Fruit fly (Drosophila melanogaster) whole organism, embryonic: Measurements from ENCODE around the gene Muc30E.

Experiments used
- CG10209 ChIP-seq: fragments of 200-800 bp; sonication (Bioruptor generic); optimal IDR thresholded peaks from 3 replicates; lab custom pipeline; 2017; ENCODE audit warnings: missing biosample characterization, mild to moderate bottlenecking, missing genetic modification characterization, missing genetic modification reagents
- CG13287 ChIP-seq: fragments of 200-800 bp; sonication (Bioruptor generic); IDR thresholded peaks from 2 replicates; pipeline ENCODE4 v1.3.6; 2022; ENCODE audit warnings: missing biosample characterization, missing genetic modification characterization; ENCODE audit not compliant: partially characterized antibody
- CG13424 ChIP-seq: fragments of 200-800 bp; sonication (Bioruptor generic); optimal IDR thresholded peaks from 2 replicates; lab custom pipeline; 2019; ENCODE audit warnings: missing biosample characterization, mild to moderate bottlenecking, missing genetic modification characterization, moderate library complexity
- CG13624 ChIP-seq: fragments of 200-800 bp; sonication (Bioruptor generic); optimal IDR thresholded peaks from 2 replicates; lab custom pipeline; 2016; ENCODE audit warnings: missing biosample characterization, missing genetic modification characterization
- CG14441 ChIP-seq: fragments of 200-800 bp; sonication (Bioruptor generic); IDR thresholded peaks from 2 replicates; pipeline ENCODE4 v1.3.6; 2022; ENCODE audit warnings: missing biosample characterization, missing genetic modification characterization
- CG1603 ChIP-seq: fragments of 200-800 bp; sonication (Bioruptor generic); optimal IDR thresholded peaks from 2 replicates; lab custom pipeline; 2019; ENCODE audit warnings: missing biosample characterization, mild to moderate bottlenecking, missing genetic modification characterization, moderate library complexity
- CG17328 ChIP-seq: fragments of 200-800 bp; sonication (Bioruptor generic); IDR thresholded peaks from 2 replicates; pipeline ENCODE4 v1.3.6; 2022; ENCODE audit warnings: missing biosample characterization, missing genetic modification characterization
- CG17361 ChIP-seq: fragments of 200-800 bp; sonication (Bioruptor generic); IDR thresholded peaks from 3 replicates; pipeline ENCODE4 v1.3.6; 2022; ENCODE audit warnings: missing biosample characterization, missing genetic modification characterization
- CG17385 ChIP-seq: fragments of 200-800 bp; sonication (Bioruptor generic); optimal IDR thresholded peaks from 3 replicates; lab custom pipeline; 2018; ENCODE audit warnings: missing biosample characterization, mild to moderate bottlenecking, missing genetic modification characterization
- CG18262 ChIP-seq: fragments of 200-800 bp; optimal IDR thresholded peaks from 3 replicates; lab custom pipeline; 2019; ENCODE audit warnings: missing biosample characterization, mild to moderate bottlenecking, missing genetic modification characterization, moderate library complexity
- CG31441 ChIP-seq: fragments of 200-800 bp; sonication (Bioruptor generic); IDR thresholded peaks from 2 replicates; pipeline ENCODE4 v1.3.6; 2022; ENCODE audit warnings: missing biosample characterization, missing genetic modification characterization
- CG34224 ChIP-seq: fragments of 200-800 bp; sonication (Bioruptor generic); IDR thresholded peaks from 3 replicates; pipeline ENCODE4 v1.3.6; 2022; ENCODE audit warnings: missing biosample characterization, missing genetic modification characterization; ENCODE audit not compliant: partially characterized antibody
- CG4328 ChIP-seq: fragments of 200-800 bp; sonication (Bioruptor generic); optimal IDR thresholded peaks from 3 replicates; lab custom pipeline; 2017; ENCODE audit warnings: missing biosample characterization, missing genetic modification reagents, missing genetic modification characterization
- CG4617 ChIP-seq: fragments of 200-800 bp; sonication (Bioruptor generic); optimal IDR thresholded peaks from 3 replicates; lab custom pipeline; 2016; ENCODE audit warnings: missing biosample characterization, missing genetic modification characterization, borderline replicate concordance
- CG6689 ChIP-seq: fragments of 200-800 bp; sonication (Bioruptor generic); IDR thresholded peaks from 2 replicates; pipeline ENCODE4 v1.3.6; 2022; ENCODE audit warnings: missing biosample characterization, missing genetic modification characterization
- CG7357 ChIP-seq: fragments of 200-800 bp; sonication (Bioruptor generic); IDR thresholded peaks from 3 replicates; pipeline ENCODE4 v1.3.6; 2022; ENCODE audit warnings: missing biosample characterization, missing genetic modification characterization
- CG8290 ChIP-seq, 3 experiments: fragments of 200-800 bp; sonication (Bioruptor generic); optimal IDR thresholded peaks; 2 replicates each; lab custom pipeline; 2016 to 2019; ENCODE audit warnings: missing biosample characterization in 3 of 3, missing genetic modification characterization in 3 of 3, mild to moderate bottlenecking in 2 of 3, moderate library complexity in 1 of 3
- CG8478 ChIP-seq: fragments of >200 bp; optimal IDR thresholded peaks from 2 replicates; lab custom pipeline; 2018
- CG8765 ChIP-seq: fragments of 200-800 bp; sonication (Bioruptor generic); IDR thresholded peaks from 2 replicates; pipeline ENCODE4 v1.3.6; 2022; ENCODE audit warnings: missing biosample characterization, missing genetic modification characterization
- CG9609 ChIP-seq: fragments of 200-800 bp; sonication (Bioruptor generic); optimal IDR thresholded peaks from 3 replicates; lab custom pipeline; 2016; ENCODE audit warnings: missing biosample characterization, missing genetic modification characterization
- CG9876 ChIP-seq: fragments of 200-800 bp; sonication (Bioruptor generic); optimal IDR thresholded peaks from 2 replicates; lab custom pipeline; 2016; ENCODE audit warnings: missing biosample characterization, missing genetic modification characterization
- Dek ChIP-seq: fragments of 200-800 bp; sonication (Bioruptor generic); optimal IDR thresholded peaks from 3 replicates; lab custom pipeline; 2019; ENCODE audit warnings: missing biosample characterization, mild to moderate bottlenecking, missing genetic modification characterization, moderate library complexity
- Dip2 ChIP-seq: fragments of 200-800 bp; sonication (Bioruptor generic); IDR thresholded peaks from 2 replicates; pipeline ENCODE4 v1.3.6; 2022; ENCODE audit warnings: missing biosample characterization, missing genetic modification characterization
- Dll ChIP-seq: fragments of 200-800 bp; sonication (Bioruptor generic); IDR thresholded peaks from 4 replicates; pipeline ENCODE4 v1.3.6; 2022; ENCODE audit warnings: missing biosample characterization, missing genetic modification characterization; ENCODE audit not compliant: partially characterized antibody
- Fer1 ChIP-seq: fragments of 200-800 bp; sonication (Bioruptor generic); optimal IDR thresholded peaks from 2 replicates; lab custom pipeline; 2017; ENCODE audit warnings: missing biosample characterization, mild to moderate bottlenecking, missing genetic modification characterization
- Hmr ChIP-seq: fragments of 200-800 bp; sonication (Bioruptor generic); optimal IDR thresholded peaks from 3 replicates; lab custom pipeline; 2017; ENCODE audit warnings: mild to moderate bottlenecking, missing biosample characterization, missing genetic modification reagents, missing genetic modification characterization
- MESR4 ChIP-seq: fragments of 200-800 bp; sonication (Bioruptor generic); optimal IDR thresholded peaks from 2 replicates; lab custom pipeline; 2018; ENCODE audit warnings: missing biosample characterization, mild to moderate bottlenecking, missing genetic modification characterization, moderate library complexity
- Mrtf ChIP-seq: fragments of 200-800 bp; sonication (Bioruptor generic); IDR thresholded peaks from 3 replicates; pipeline ENCODE4 v1.3.6; 2022; ENCODE audit warnings: missing biosample characterization, missing genetic modification characterization
- NFAT ChIP-seq: fragments of 200-800 bp; sonication (Bioruptor generic); IDR thresholded peaks from 2 replicates; pipeline ENCODE4 v1.3.6; 2022; ENCODE audit warnings: missing biosample characterization, missing genetic modification characterization
- Nf-YA ChIP-seq: fragments of 200-800 bp; sonication (Bioruptor generic); IDR thresholded peaks from 2 replicates; pipeline ENCODE4 v1.3.6; 2022; ENCODE audit warnings: missing biosample characterization, missing genetic modification characterization
- Oaz ChIP-seq: fragments of 200-800 bp; sonication (Bioruptor generic); IDR thresholded peaks from 2 replicates; pipeline ENCODE4 v1.3.6; 2022; ENCODE audit warnings: missing biosample characterization, missing genetic modification characterization
- Optix ChIP-seq: fragments of 200-800 bp; sonication (Bioruptor generic); IDR thresholded peaks from 3 replicates; pipeline ENCODE4 v1.3.6; 2022; ENCODE audit warnings: missing biosample characterization, missing genetic modification characterization
- Rfx ChIP-seq: fragments of 200-800 bp; sonication (Bioruptor generic); IDR thresholded peaks from 2 replicates; pipeline ENCODE4 v1.3.6; 2022; ENCODE audit warnings: missing biosample characterization, missing genetic modification characterization
- Sry-β ChIP-seq: fragments of 200-800 bp; sonication (Bioruptor generic); optimal IDR thresholded peaks from 2 replicates; lab custom pipeline; 2018; ENCODE audit warnings: missing biosample characterization, mild to moderate bottlenecking, missing genetic modification characterization, moderate library complexity
- Stat92E ChIP-seq, 3 experiments: fragments of >200 bp in 2 of 3; fragments of 200-800 bp in 1 of 3; sonication (Bioruptor generic) in 1 of 3; optimal IDR thresholded peaks; 2 replicates each; lab custom pipeline; 2017 to 2019; ENCODE audit warnings: missing biosample characterization in 3 of 3, missing genetic modification characterization in 3 of 3, mild to moderate bottlenecking in 1 of 3, moderate library complexity in 1 of 3
- Usf ChIP-seq: fragments of 200-800 bp; sonication (Bioruptor generic); optimal IDR thresholded peaks from 2 replicates; lab custom pipeline; 2017; ENCODE audit warnings: missing genotype, missing biosample characterization, missing genetic modification characterization
- bigmax ChIP-seq: fragments of 200-800 bp; sonication (Bioruptor generic); optimal IDR thresholded peaks from 2 replicates; lab custom pipeline; 2018; ENCODE audit warnings: missing biosample characterization, mild to moderate bottlenecking, missing genetic modification characterization
- caup ChIP-seq: fragments of 200-800 bp; sonication (Bioruptor generic); optimal IDR thresholded peaks from 3 replicates; lab custom pipeline; 2017; ENCODE audit warnings: missing biosample characterization, mild to moderate bottlenecking, missing genetic modification characterization, moderate library complexity; ENCODE audit not compliant: severe bottlenecking
- esg ChIP-seq: fragments of 200-800 bp; sonication (Bioruptor generic); conservative IDR thresholded peaks from 2 replicates; pipeline ENCODE4 v1.3.6; 2022; ENCODE audit warnings: missing biosample characterization, missing genetic modification characterization
- gsb ChIP-seq: fragments of 200-800 bp; sonication (Bioruptor generic); IDR thresholded peaks from 2 replicates; pipeline ENCODE4 v1.3.6; 2022; ENCODE audit warnings: missing biosample characterization, missing genetic modification characterization
- ham ChIP-seq: fragments of 200-800 bp; sonication (Bioruptor generic); IDR thresholded peaks from 2 replicates; pipeline ENCODE4 v1.3.6; 2022; ENCODE audit warnings: missing biosample characterization, missing genetic modification characterization
- hb ChIP-seq: fragments of 200-800 bp; sonication (Bioruptor generic); IDR thresholded peaks from 3 replicates; pipeline ENCODE4 v1.3.6; 2022; ENCODE audit warnings: missing biosample characterization, missing genetic modification characterization; ENCODE audit not compliant: partially characterized antibody
- jing ChIP-seq: fragments of 200-800 bp; sonication (Bioruptor generic); optimal IDR thresholded peaks from 2 replicates; lab custom pipeline; 2018; ENCODE audit warnings: missing biosample characterization, mild to moderate bottlenecking, missing genetic modification characterization
- mam ChIP-seq: fragments of 200-800 bp; sonication (Bioruptor generic); optimal IDR thresholded peaks from 3 replicates; lab custom pipeline; 2016; ENCODE audit warnings: missing biosample characterization, missing genetic modification characterization
- prd ChIP-seq, 3 experiments: fragments of >200 bp in 2 of 3; fragments of 200-800 bp in 1 of 3; sonication (Bioruptor generic) in 1 of 3; optimal IDR thresholded peaks in 2 of 3; IDR thresholded peaks in 1 of 3; 2 replicates in 2 of 3; 3 replicates in 1 of 3; pipeline versions ENCODE4 v1.3.6 to Lab custom; 2017 to 2022; ENCODE audit warnings: missing biosample characterization in 1 of 3, missing genetic modification characterization in 1 of 3
- sd ChIP-seq: fragments of 200-800 bp; sonication (Bioruptor generic); optimal IDR thresholded peaks from 3 replicates; lab custom pipeline; 2018; ENCODE audit warnings: missing biosample characterization, mild to moderate bottlenecking, missing genetic modification characterization, moderate library complexity
- sqz ChIP-seq: fragments of 200-800 bp; sonication (Bioruptor generic); optimal IDR thresholded peaks from 3 replicates; lab custom pipeline; 2018; ENCODE audit warnings: missing biosample characterization, mild to moderate bottlenecking, missing genetic modification characterization
- sug ChIP-seq: fragments of 200-800 bp; optimal IDR thresholded peaks from 2 replicates; lab custom pipeline; 2019; ENCODE audit warnings: missing biosample characterization, mild to moderate bottlenecking, missing genetic modification characterization, moderate library complexity
- vvl ChIP-seq: fragments of 200-800 bp; sonication (Bioruptor generic); IDR thresholded peaks from 2 replicates; pipeline ENCODE4 v1.3.6; 2022; ENCODE audit warnings: missing biosample characterization, missing genetic modification characterization
- zfh2 ChIP-seq: fragments of 200-800 bp; sonication (Bioruptor generic); optimal IDR thresholded peaks from 2 replicates; lab custom pipeline; 2016; ENCODE audit warnings: missing biosample characterization, missing genetic modification characterization

Gene Muc30E

DNA sequence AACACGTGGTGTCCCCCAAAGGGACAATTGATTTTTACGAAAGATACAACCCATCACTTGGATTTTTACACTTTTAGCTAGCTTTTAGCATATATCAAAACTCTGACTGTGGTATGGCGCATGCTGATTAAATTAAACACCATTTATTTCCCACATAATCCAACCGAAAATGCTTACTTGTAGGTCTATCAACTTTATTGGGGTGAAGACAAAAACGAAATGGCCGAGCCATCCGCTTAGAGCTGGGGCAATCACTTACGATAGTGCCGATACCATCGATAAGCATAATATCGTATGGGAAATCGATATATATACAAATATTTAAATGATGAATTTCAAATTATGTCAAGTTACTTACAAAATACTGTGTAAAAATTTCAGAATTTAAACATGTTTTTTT is 5.6 kb downstream of the Muc30E start, which contains the start of gene RpS2 (continued):
- peak; percentile 97 for TF ChIP-seq hb
- peak; percentile 19 for TF ChIP-seq CG9609 (GFP tag; lab: Kevin White, UChicago)
- TF ChIP-seq CG6689 (GFP tag; lab: Robert Waterston, UW) = 0 out of 2 replicates have a peak, but pooled peaks have one; percentile 15
- TF ChIP-seq Sry-β (GFP tag; lab: Kevin White, UChicago) = peak; percentile 59
- TF ChIP-seq Nf-YA (GFP tag; lab: Robert Waterston, UW) = no peak
- peak; percentile 25; the same call in 1 of the 3 replicates for TF ChIP-seq CG17361 (GFP tag; lab: Robert Waterston, UW)
- TF ChIP-seq CG9876 (GFP tag; lab: Kevin White, UChicago) = no peak
- no peak for TF ChIP-seq jing
- peak; percentile 11 for TF ChIP-seq zfh2
- peak; percentile 51 for TF ChIP-seq CG8290 (GFP tag; optimal IDR thresholded peaks at IDR 0.05; lab: Kevin White, UChicago)
- peak in 1 of 2 experiments; percentile 88 for TF ChIP-seq CG8290 (tag; optimal IDR thresholded peaks at IDR 0.05; lab: Kevin White, UChicago)
- peak; percentile 97 for TF ChIP-seq Dll (GFP tag; lab: Robert Waterston, UW)
- TF ChIP-seq bigmax (GFP tag; lab: Kevin White, UChicago) = peak; percentile 66
- peak; percentile 60 for TF ChIP-seq CG17328 (GFP tag; lab: Robert Waterston, UW)
- peak; percentile 69 for TF ChIP-seq vvl (GFP tag; lab: Robert Waterston, UW)
- TF ChIP-seq CG7357 = no peak
- no peak for TF ChIP-seq ham (GFP tag; lab: Robert Waterston, UW)
- TF ChIP-seq sug (tag; lab: Kevin White, UChicago) = peak; percentile 26
- peak; percentile 46 for TF ChIP-seq sqz (GFP tag; lab: Kevin White, UChicago)
- peak; percentile 59 for TF ChIP-seq CG17385 (GFP tag; lab: Kevin White, UChicago)
- TF ChIP-seq CG10209 (GFP tag; lab: Kevin White, UChicago) = peak; percentile 8
- peak; percentile 36 for TF ChIP-seq NFAT (GFP tag; lab: Robert Waterston, UW)
- peak; percentile 44 for TF ChIP-seq CG4617
- TF ChIP-seq Fer1 (GFP tag; lab: Kevin White, UChicago) = peak; percentile 52
- no peak for TF ChIP-seq Oaz (GFP tag; lab: Robert Waterston, UW)
- TF ChIP-seq CG34224 (GFP tag; lab: Robert Waterston, UW) = peak; percentile 99
- TF ChIP-seq mam (GFP tag; lab: Kevin White, UChicago) = no peak
- peak; percentile 15 for TF ChIP-seq CG13424 (tag; lab: Kevin White, UChicago)
- peak; percentile 84 for TF ChIP-seq sd (tag; lab: Kevin White, UChicago)
- TF ChIP-seq Dip2 (GFP tag; lab: Robert Waterston, UW) = no peak
- peak; percentile 33 for TF ChIP-seq CG13624 (GFP tag; lab: Kevin White, UChicago)
- peak; percentile 3 for TF ChIP-seq CG4328 (GFP tag; lab: Kevin White, UChicago)
- no peak for TF ChIP-seq prd (optimal IDR thresholded peaks at IDR 0.05; lab: Kevin White, UChicago)
- no peak for TF ChIP-seq prd (GFP tag; IDR thresholded peaks at IDR 0.05; lab: Robert Waterston, UW)
- TF ChIP-seq Usf = no peak
- peak; percentile 90 for TF ChIP-seq CG1603 (tag; lab: Kevin White, UChicago)
- TF ChIP-seq Mrtf (GFP tag; lab: Robert Waterston, UW) = no peak
- TF ChIP-seq esg = no peak
- TF ChIP-seq MESR4 (GFP tag; lab: Kevin White, UChicago) = peak; percentile 99
- no peak for TF ChIP-seq CG8478
- no peak for TF ChIP-seq gsb (GFP tag; lab: Robert Waterston, UW)
- no peak for TF ChIP-seq Optix
- peak; percentile 43; the same call in 1 of the 2 replicates for TF ChIP-seq CG31441 (GFP tag; lab: Robert Waterston, UW)
- peak in 1 of 3 experiments; percentile 22 for TF ChIP-seq Stat92E (GFP tag; optimal IDR thresholded peaks at IDR 0.05; lab: Kevin White, UChicago)
- TF ChIP-seq CG14441 = no peak
- peak; percentile 67 for TF ChIP-seq Rfx (GFP tag; lab: Robert Waterston, UW)
- peak; percentile 72 for TF ChIP-seq caup (GFP tag; lab: Kevin White, UChicago)
- TF ChIP-seq Hmr = peak; percentile 85
- peak; percentile 8 for TF ChIP-seq CG18262 (tag; lab: Kevin White, UChicago)
- TF ChIP-seq CG8765 (GFP tag; lab: Robert Waterston, UW) = no peak
- TF ChIP-seq CG13287 (GFP tag; lab: Robert Waterston, UW) = peak; percentile 99
- TF ChIP-seq Dek (tag; lab: Kevin White, UChicago) = peak; percentile 21
